Fruit fly (Drosophila melanogaster): Measurements from ENCODE around the gene brk.

DNA sequence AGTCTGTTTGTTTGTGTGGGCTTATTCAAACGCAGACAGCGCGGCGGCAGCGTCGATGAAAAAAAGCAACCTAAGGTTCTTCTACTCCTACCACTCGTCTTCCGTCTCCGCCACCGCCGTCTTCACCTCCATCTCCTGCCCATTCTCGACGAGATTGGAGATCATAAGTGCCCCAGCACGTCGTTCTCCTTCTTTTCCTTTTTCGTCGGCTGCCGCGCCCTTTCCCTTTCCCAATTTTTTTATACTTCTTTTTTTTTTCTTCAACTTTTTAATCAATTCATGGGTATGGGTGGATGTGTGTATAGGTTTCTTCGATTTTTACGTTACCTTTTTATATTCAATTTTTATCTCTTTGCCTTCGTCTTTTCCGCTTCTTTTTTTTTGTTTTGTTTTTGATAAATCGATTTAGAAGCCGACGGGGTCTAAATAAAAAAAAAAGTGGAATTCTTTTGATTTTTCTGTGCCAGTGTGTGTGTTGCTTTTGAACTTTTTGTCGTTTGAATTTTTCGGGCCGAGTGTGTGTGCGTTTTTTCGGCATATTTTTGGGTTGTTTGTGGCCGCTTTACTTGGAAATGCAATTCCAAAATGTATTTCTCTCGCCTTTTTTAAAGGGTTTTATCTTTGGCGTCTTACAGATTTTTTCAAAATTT, 2.8 kb upstream of the brk start:
- no peak for TF ChIP-seq topi (GFP tag; optimal IDR thresholded peaks at IDR 0.05)
- TF ChIP-seq Met (GFP tag; optimal IDR thresholded peaks at IDR 0.05) = peak; percentile 22
- no peak for TF ChIP-seq Hr38 (GFP tag; optimal IDR thresholded peaks at IDR 0.05)
- TF ChIP-seq Blimp-1 (GFP tag; optimal IDR thresholded peaks at IDR 0.05) = no peak
- no peak for TF ChIP-seq CG31627 (GFP tag; optimal IDR thresholded peaks at IDR 0.05)
- no peak for TF ChIP-seq Eip75B (GFP tag; optimal IDR thresholded peaks at IDR 0.05)
- TF ChIP-seq achi (GFP tag; optimal IDR thresholded peaks at IDR 0.05) = no peak
- peak; percentile 73 for TF ChIP-seq CG9139 (GFP tag; optimal IDR thresholded peaks at IDR 0.05)
- no peak for TF ChIP-seq CG6792 (GFP tag; optimal IDR thresholded peaks at IDR 0.05)

Measured in whole organism, prepupa.